Worm (Caenorhabditis elegans) whole organism, L3 larva: Measurements from ENCODE around the gene vha-13.

Source experiments
- R02D3.7 ChIP-seq: fragments of 150-350 bp; optimal IDR thresholded peaks from 2 replicates; lab custom pipeline; 2014; ENCODE audit warnings: missing biosample characterization, missing genetic modification characterization
- ZK546.5 ChIP-seq: sonication (generic microtip); optimal IDR thresholded peaks from 2 replicates; lab custom pipeline; 2017; ENCODE audit warnings: missing biosample characterization, missing genetic modification characterization
- aly-2 ChIP-seq: fragments of 150-350 bp; optimal IDR thresholded peaks from 2 replicates; lab custom pipeline; 2014; ENCODE audit warnings: missing biosample characterization, missing genetic modification characterization
- ceh-16 ChIP-seq: sonication (generic microtip); optimal IDR thresholded peaks from 2 replicates; lab custom pipeline; 2017; ENCODE audit warnings: missing biosample characterization, missing genetic modification characterization
- ceh-28 ChIP-seq: fragments of 150-350 bp; optimal IDR thresholded peaks from 2 replicates; lab custom pipeline; 2014; ENCODE audit warnings: missing biosample characterization, missing genetic modification reagents, missing genetic modification characterization
- ceh-82 ChIP-seq: fragments of 150-350 bp; optimal IDR thresholded peaks from 2 replicates; lab custom pipeline; 2014; ENCODE audit warnings: missing biosample characterization, missing genetic modification characterization
- ceh-9 ChIP-seq: sonication (generic microtip); optimal IDR thresholded peaks from 2 replicates; lab custom pipeline; 2018; ENCODE audit warnings: missing biosample characterization, missing genetic modification characterization
- daf-12 ChIP-seq: fragments of 150-350 bp; optimal IDR thresholded peaks from 2 replicates; lab custom pipeline; 2014; ENCODE audit warnings: missing biosample characterization, missing genetic modification reagents, missing genetic modification characterization
- egl-27 ChIP-seq: sonication (generic microtip); optimal IDR thresholded peaks from 4 replicates; lab custom pipeline; 2017; ENCODE audit warnings: missing biosample characterization, missing genetic modification reagents, missing genetic modification characterization
- egl-5 ChIP-seq: fragments of 150-350 bp; optimal IDR thresholded peaks from 2 replicates; lab custom pipeline; 2017; ENCODE audit warnings: missing biosample characterization, missing genetic modification reagents, missing genetic modification characterization, inconsistent platforms
- elt-1 ChIP-seq: fragments of 150-350 bp; optimal IDR thresholded peaks from 2 replicates; lab custom pipeline; 2014; ENCODE audit warnings: missing biosample characterization, missing genetic modification characterization
- elt-2 ChIP-seq: sonication (generic microtip); optimal IDR thresholded peaks from 2 replicates; lab custom pipeline; 2016; ENCODE audit warnings: missing genetic modification reagents, mild to moderate bottlenecking, missing genetic modification characterization, missing compliant biosample characterization
- eor-1 ChIP-seq, 2 experiments: fragments of 150-350 bp; optimal IDR thresholded peaks; 2 replicates each; lab custom pipeline; 2014 to 2018; ENCODE audit warnings: missing biosample characterization in 2 of 2, missing genetic modification characterization in 2 of 2
- fkh-2 ChIP-seq: fragments of 150-350 bp; optimal IDR thresholded peaks from 2 replicates; lab custom pipeline; 2014; ENCODE audit warnings: missing biosample characterization, missing genetic modification reagents, missing genetic modification characterization
- fos-1 ChIP-seq: fragments of 150-350 bp; optimal IDR thresholded peaks from 2 replicates; lab custom pipeline; 2014; ENCODE audit warnings: missing biosample characterization, missing genetic modification characterization
- hmg-11 ChIP-seq: sonication (generic microtip); optimal IDR thresholded peaks from 2 replicates; lab custom pipeline; 2016; ENCODE audit warnings: missing genetic modification characterization, missing compliant biosample characterization
- jun-1 ChIP-seq: fragments of 150-350 bp; optimal IDR thresholded peaks from 2 replicates; lab custom pipeline; 2014; ENCODE audit warnings: missing biosample characterization, missing genetic modification reagents, missing genetic modification characterization
- lin-15B ChIP-seq: fragments of 150-350 bp; optimal IDR thresholded peaks from 2 replicates; lab custom pipeline; 2014; ENCODE audit warnings: missing biosample characterization, missing genetic modification characterization
- lin-39 ChIP-seq: fragments of 150-350 bp; optimal IDR thresholded peaks from 2 replicates; lab custom pipeline; 2018; ENCODE audit warnings: missing biosample characterization, missing genetic modification reagents, missing genetic modification characterization
- lsy-12 ChIP-seq: sonication (generic microtip); optimal IDR thresholded peaks from 2 replicates; lab custom pipeline; 2016; ENCODE audit warnings: mild to moderate bottlenecking, missing genetic modification characterization, missing compliant biosample characterization
- mdl-1 ChIP-seq: fragments of 150-350 bp; optimal IDR thresholded peaks from 2 replicates; lab custom pipeline; 2014; ENCODE audit warnings: missing biosample characterization, missing genetic modification characterization
- mml-1 ChIP-seq: fragments of 150-350 bp; sonication (generic microtip); optimal IDR thresholded peaks from 3 replicates; lab custom pipeline; 2014; ENCODE audit warnings: missing biosample characterization, missing genetic modification characterization
- nfya-1 ChIP-seq: sonication (generic microtip); optimal IDR thresholded peaks from 2 replicates; lab custom pipeline; 2017; ENCODE audit warnings: missing genetic modification characterization, mild to moderate bottlenecking, missing compliant biosample characterization, antibody characterized with exemption, moderate library complexity; ENCODE audit not compliant: insufficient read depth
- nhr-11 ChIP-seq: fragments of 150-350 bp; optimal IDR thresholded peaks from 2 replicates; lab custom pipeline; 2014; ENCODE audit warnings: missing biosample characterization, missing genetic modification characterization
- nhr-12 ChIP-seq: fragments of 150-350 bp; optimal IDR thresholded peaks from 2 replicates; lab custom pipeline; 2014; ENCODE audit warnings: missing biosample characterization, missing genetic modification characterization
- nhr-23 ChIP-seq: fragments of 150-350 bp; optimal IDR thresholded peaks from 2 replicates; lab custom pipeline; 2014; ENCODE audit warnings: missing biosample characterization, missing genetic modification reagents, missing genetic modification characterization
- nhr-237 ChIP-seq: fragments of 150-350 bp; optimal IDR thresholded peaks from 2 replicates; lab custom pipeline; 2014; ENCODE audit warnings: missing biosample characterization, missing genetic modification characterization
- nhr-25 ChIP-seq: sonication (generic microtip); optimal IDR thresholded peaks from 2 replicates; lab custom pipeline; 2017; ENCODE audit warnings: missing biosample characterization, missing genetic modification characterization
- nhr-28 ChIP-seq: fragments of 150-350 bp; optimal IDR thresholded peaks from 2 replicates; lab custom pipeline; 2014; ENCODE audit warnings: missing biosample characterization, missing genetic modification characterization
- nhr-43 ChIP-seq: sonication (generic microtip); optimal IDR thresholded peaks from 2 replicates; lab custom pipeline; 2016; ENCODE audit warnings: mild to moderate bottlenecking, missing genetic modification characterization, missing compliant biosample characterization; ENCODE audit not compliant: poor library complexity, severe bottlenecking
- nhr-67 ChIP-seq: fragments of 150-350 bp; optimal IDR thresholded peaks from 2 replicates; lab custom pipeline; 2014; ENCODE audit warnings: missing biosample characterization, missing genetic modification characterization
- nhr-76 ChIP-seq: fragments of 150-350 bp; sonication (generic microtip); optimal IDR thresholded peaks from 5 replicates; lab custom pipeline; 2014; ENCODE audit warnings: missing biosample characterization, missing genetic modification characterization
- nhr-77 ChIP-seq: fragments of 150-350 bp; optimal IDR thresholded peaks from 2 replicates; lab custom pipeline; 2014; ENCODE audit warnings: missing biosample characterization, missing genetic modification characterization
- pha-4 ChIP-seq: fragments of 150-350 bp; optimal IDR thresholded peaks from 2 replicates; lab custom pipeline; 2014; ENCODE audit warnings: missing biosample characterization, missing genetic modification reagents, missing genetic modification characterization
- pqm-1 ChIP-seq: fragments of 150-350 bp; optimal IDR thresholded peaks from 2 replicates; lab custom pipeline; 2017; ENCODE audit warnings: missing biosample characterization, missing genetic modification characterization, inconsistent platforms
- skn-1 ChIP-seq: fragments of 150-350 bp; optimal IDR thresholded peaks from 2 replicates; lab custom pipeline; 2014; ENCODE audit warnings: missing biosample characterization, missing genetic modification characterization
- snpc-4 ChIP-seq: fragments of 150-350 bp; optimal IDR thresholded peaks from 2 replicates; lab custom pipeline; 2014; ENCODE audit warnings: missing biosample characterization, missing genetic modification characterization
- tbx-2 ChIP-seq: sonication (generic microtip); optimal IDR thresholded peaks from 2 replicates; lab custom pipeline; 2016; ENCODE audit warnings: mild to moderate bottlenecking, missing genetic modification characterization, missing compliant biosample characterization
- unc-39 ChIP-seq: sonication (generic microtip); optimal IDR thresholded peaks from 4 replicates; lab custom pipeline; 2017; ENCODE audit warnings: missing biosample characterization, missing genetic modification characterization
- unc-62 ChIP-seq: fragments of 150-350 bp; sonication (generic microtip); optimal IDR thresholded peaks from 4 replicates; lab custom pipeline; 2014; ENCODE audit warnings: missing biosample characterization, missing genetic modification reagents, missing genetic modification characterization
- ztf-11 ChIP-seq: fragments of 150-350 bp; optimal IDR thresholded peaks from 2 replicates; lab custom pipeline; 2014; ENCODE audit warnings: missing biosample characterization, missing genetic modification characterization
- ztf-4 ChIP-seq: fragments of 150-350 bp; optimal IDR thresholded peaks from 2 replicates; lab custom pipeline; 2014; ENCODE audit warnings: missing biosample characterization, missing genetic modification characterization

Gene vha-13

DNA sequence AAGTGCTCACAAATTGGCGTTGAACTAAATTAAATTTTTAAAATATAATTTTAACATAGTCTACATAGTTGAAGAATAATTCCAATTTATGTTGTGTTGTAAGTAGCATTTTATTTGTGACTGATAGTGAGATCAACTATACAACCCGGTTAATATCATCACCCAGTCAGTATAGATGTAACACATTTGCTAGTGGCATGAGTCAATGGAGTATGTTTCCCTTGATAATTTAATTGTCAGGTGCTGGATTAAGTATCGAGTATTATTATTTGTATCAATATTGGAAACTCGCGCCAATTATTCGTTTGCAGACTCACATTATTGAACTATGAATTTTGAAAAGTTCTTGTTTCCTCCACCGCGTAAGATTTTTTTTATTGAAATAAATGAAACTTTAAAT lies 16.6 kb upstream of the vha-13 start, which contains the start of gene srm-5:
Gene srm-5 (plus strand): TSS at position 301 of the 400 bp plus-strand sequence.
- no peak for TF ChIP-seq nhr-237 (tag; lab: Kevin White, UChicago)
- no peak for TF ChIP-seq nhr-28 (tag; lab: Kevin White, UChicago)
- TF ChIP-seq fos-1 (tag; lab: Kevin White, UChicago): no peak
- no peak for TF ChIP-seq ceh-82 (tag; lab: Kevin White, UChicago)
- no peak for TF ChIP-seq nfya-1 (tag; lab: Kevin White, UChicago)
- TF ChIP-seq unc-62 (GFP tag; lab: Kevin White, UChicago): no peak
- TF ChIP-seq mdl-1: no peak
- TF ChIP-seq egl-27 (tag; lab: Kevin White, UChicago): no peak
- TF ChIP-seq, all 47 proteins: peak for 0

DNA sequence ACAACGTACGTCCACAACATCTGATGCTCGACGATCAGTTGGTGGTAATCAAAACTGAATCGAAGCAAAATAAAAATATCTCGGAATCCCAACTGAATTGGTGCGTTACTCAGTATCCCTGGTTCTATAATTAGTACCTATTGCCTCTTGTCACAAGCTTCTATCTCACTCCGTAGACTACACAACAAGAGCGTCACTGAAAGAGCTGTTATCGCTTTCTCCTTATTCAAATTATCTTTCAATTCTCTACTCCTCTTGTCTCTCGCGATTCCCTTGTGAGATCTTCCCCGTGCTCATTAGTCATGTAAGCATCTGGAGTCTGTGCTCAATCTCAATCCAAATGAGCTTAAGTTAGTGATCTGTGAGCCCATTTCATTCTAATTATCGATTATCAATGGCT lies 14.9 kb upstream of the vha-13 start, which contains the start of gene srm-6:
Gene srm-6 (plus strand): TSS at position 301 of the 400 bp plus-strand sequence.
- TF ChIP-seq nhr-11 (tag; lab: Kevin White, UChicago) (no peak), pha-4 (tag; lab: Kevin White, UChicago) (no peak), egl-5 (tag; lab: Kevin White, UChicago) (no peak), elt-2 (tag; lab: Kevin White, UChicago) (no peak), jun-1 (no peak), nhr-43 (tag; lab: Kevin White, UChicago) (no peak), pqm-1 (tag; lab: Kevin White, UChicago) (no peak), nhr-67 (no peak), nhr-25 (tag; lab: Kevin White, UChicago) (no peak)

DNA sequence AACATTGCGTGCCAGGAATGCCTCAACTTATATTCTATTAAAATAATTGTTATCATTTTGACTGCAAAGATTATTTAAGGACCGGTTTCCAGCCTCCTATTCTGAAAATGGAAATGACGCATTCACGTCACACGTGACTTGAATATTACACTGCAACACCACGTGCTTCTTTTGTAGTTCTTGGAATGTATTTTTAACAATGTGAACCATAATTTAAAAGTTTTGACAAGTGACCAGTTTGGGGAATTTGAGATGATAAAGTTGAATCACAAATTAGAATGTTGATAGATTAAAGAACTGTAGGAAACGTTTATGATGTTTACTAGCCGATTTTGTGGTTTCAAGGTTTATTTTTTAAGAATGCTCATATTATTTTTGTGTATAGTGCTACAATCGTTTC lies 9.8 kb upstream of the vha-13 start, which contains the start of gene F47B8.10:
Gene F47B8.10 (plus strand): TSS at position 301 of the 400 bp plus-strand sequence.
- no peak for TF ChIP-seq nhr-77
- TF ChIP-seq mml-1 (tag; lab: Kevin White, UChicago): no peak
- no peak for TF ChIP-seq skn-1 (tag; lab: Kevin White, UChicago)
- no peak for TF ChIP-seq ztf-11 (tag; lab: Kevin White, UChicago)
- no peak for TF ChIP-seq daf-12 (tag; lab: Kevin White, UChicago)
- TF ChIP-seq nhr-23 (tag; lab: Kevin White, UChicago): no peak
- no peak for TF ChIP-seq ceh-28 (tag; lab: Kevin White, UChicago)
- no peak for TF ChIP-seq fkh-2 (tag; lab: Kevin White, UChicago)
- TF ChIP-seq snpc-4 (tag; lab: Kevin White, UChicago): no peak
- no peak for TF ChIP-seq ceh-82 (tag; lab: Kevin White, UChicago)
- TF ChIP-seq ztf-4 (tag; lab: Kevin White, UChicago): no peak

DNA sequence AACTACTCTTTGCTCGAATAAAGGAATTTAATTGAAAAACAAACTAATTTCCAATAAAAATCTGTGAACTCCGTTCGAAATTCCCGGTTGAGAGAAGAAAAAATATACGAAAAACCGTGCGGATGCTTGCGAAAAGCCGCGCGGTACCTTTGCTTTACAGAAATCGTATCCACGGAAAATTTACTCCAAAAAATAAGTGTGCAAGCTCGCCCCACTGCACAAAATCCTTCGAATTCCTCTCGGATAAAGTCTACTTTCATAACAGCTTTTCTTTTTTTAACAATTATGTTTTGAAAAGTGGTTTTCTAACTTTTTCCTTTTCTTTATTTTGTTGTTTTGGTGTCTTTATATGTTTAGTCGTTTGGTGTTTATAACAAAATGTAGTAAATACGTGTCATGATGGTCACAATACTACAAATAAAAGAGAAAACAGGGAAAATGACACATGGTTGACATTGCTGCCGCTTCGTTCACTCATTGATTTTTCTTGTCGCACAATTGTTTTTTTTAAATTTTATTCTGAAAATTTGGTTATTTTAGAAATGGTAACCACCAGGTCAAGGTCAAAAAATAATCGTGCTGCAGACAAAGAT lies 4.2 kb upstream of the vha-13 start, which contains the start of gene cept-2:
Gene cept-2 (plus strand): TSS at position 533 of the 593 bp plus-strand sequence.
- no peak for TF ChIP-seq nhr-67
- no peak for TF ChIP-seq mml-1 (tag; lab: Kevin White, UChicago)
- TF ChIP-seq nhr-23 (tag; lab: Kevin White, UChicago): peak; percentile 97
- no peak for TF ChIP-seq nhr-28 (tag; lab: Kevin White, UChicago)
- TF ChIP-seq elt-1: peak; percentile 62
- TF ChIP-seq eor-1 (tag; optimal IDR thresholded peaks at IDR 0.05; lab: Kevin White, UChicago): no peak
- peak; percentile 83 for TF ChIP-seq nhr-25 (tag; lab: Kevin White, UChicago)
- no peak for TF ChIP-seq nhr-76
- TF ChIP-seq jun-1: peak; percentile 78
- TF ChIP-seq nhr-12 (tag; lab: Kevin White, UChicago): no peak
- peak; percentile 20 for TF ChIP-seq pqm-1 (tag; lab: Kevin White, UChicago)
- peak; percentile 93 for TF ChIP-seq egl-5 (tag; lab: Kevin White, UChicago)
- TF ChIP-seq lin-15B (tag; lab: Kevin White, UChicago): peak; percentile 66
- no peak for TF ChIP-seq ceh-16
- peak; percentile 92 for TF ChIP-seq snpc-4 (tag; lab: Kevin White, UChicago)
- TF ChIP-seq hmg-11 (tag; lab: Kevin White, UChicago): no peak
- peak; percentile 75 for TF ChIP-seq tbx-2 (tag; lab: Kevin White, UChicago)
- peak; percentile 68 for TF ChIP-seq nhr-11 (tag; lab: Kevin White, UChicago)
- TF ChIP-seq aly-2 (tag; lab: Kevin White, UChicago): no peak
- TF ChIP-seq unc-62 (GFP tag; lab: Kevin White, UChicago): peak; percentile 63
- TF ChIP-seq daf-12 (tag; lab: Kevin White, UChicago): peak; percentile 55
- TF ChIP-seq fos-1 (tag; lab: Kevin White, UChicago): peak; percentile 30
- peak; percentile 88 for TF ChIP-seq lin-39 (tag; lab: Kevin White, UChicago)
- TF ChIP-seq nfya-1 (tag; lab: Kevin White, UChicago): peak; percentile 95
- TF ChIP-seq ceh-28 (tag; lab: Kevin White, UChicago): peak; percentile 76
- peak; percentile 82 for TF ChIP-seq lsy-12
- peak; percentile 82 for TF ChIP-seq ceh-82 (tag; lab: Kevin White, UChicago)
- peak; percentile 93 for TF ChIP-seq nhr-43 (tag; lab: Kevin White, UChicago)
- no peak for TF ChIP-seq elt-2 (tag; lab: Kevin White, UChicago)
- no peak for TF ChIP-seq egl-27 (tag; lab: Kevin White, UChicago)
- no peak for TF ChIP-seq ZK546.5 (tag; lab: Kevin White, UChicago)
- TF ChIP-seq mdl-1: peak; percentile 34
- no peak for TF ChIP-seq ceh-9 (tag; lab: Kevin White, UChicago)
- peak; percentile 95 for TF ChIP-seq pha-4 (tag; lab: Kevin White, UChicago)
- TF ChIP-seq nhr-77: peak; percentile 78
- no peak for TF ChIP-seq unc-39 (tag; lab: Kevin White, UChicago)
- peak; percentile 85 for TF ChIP-seq R02D3.7 (tag; lab: Kevin White, UChicago)
- peak; percentile 56 for TF ChIP-seq skn-1 (tag; lab: Kevin White, UChicago)
